Worm (Caenorhabditis elegans) whole organism, L3 larva: ENCODE results near the gene rsp-8.

Source experiments
- aly-2 ChIP-seq: fragments of 150-350 bp; optimal IDR thresholded peaks from 2 replicates; lab custom pipeline; 2014; ENCODE audit warnings: missing biosample characterization, missing genetic modification characterization
- daf-12 ChIP-seq: fragments of 150-350 bp; optimal IDR thresholded peaks from 2 replicates; lab custom pipeline; 2014; ENCODE audit warnings: missing biosample characterization, missing genetic modification reagents, missing genetic modification characterization
- mdl-1 ChIP-seq: fragments of 150-350 bp; optimal IDR thresholded peaks from 2 replicates; lab custom pipeline; 2014; ENCODE audit warnings: missing biosample characterization, missing genetic modification characterization
- unc-62 ChIP-seq: fragments of 150-350 bp; sonication (generic microtip); optimal IDR thresholded peaks from 4 replicates; lab custom pipeline; 2014; ENCODE audit warnings: missing biosample characterization, missing genetic modification reagents, missing genetic modification characterization

DNA sequence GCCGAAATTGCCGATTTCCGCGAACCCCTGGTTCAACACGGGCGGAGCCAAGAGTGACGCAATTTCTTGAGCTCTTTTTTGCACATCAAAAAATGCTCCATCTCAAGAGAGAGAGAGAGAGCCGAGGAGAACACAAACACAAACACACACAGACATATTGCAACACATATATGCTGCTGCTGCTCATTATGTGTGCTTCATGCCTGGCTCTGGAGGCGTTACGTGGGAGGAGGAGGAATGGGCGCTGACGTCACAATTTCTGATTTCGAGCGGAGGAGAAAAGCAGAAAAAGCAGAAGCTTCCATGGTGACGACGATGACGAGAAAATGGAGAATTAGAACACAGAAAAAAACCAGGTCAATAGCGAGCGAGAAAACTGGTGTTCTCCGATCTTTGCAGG is 9.8 kb downstream of the rsp-8 start:
- TF ChIP-seq aly-2 (tag; lab: Kevin White, UChicago) (no peak), daf-12 (tag; lab: Kevin White, UChicago) (no peak), unc-62 (GFP tag; lab: Kevin White, UChicago) (no peak), mdl-1 (tag; lab: Kevin White, UChicago) (no peak)
